Worm (Caenorhabditis elegans) whole organism, late embryonic: ENCODE data around the gene F49C12.4.
A peak's percentile ranks its signal among the peaks of the same experiment; 100 is the strongest.

Experiments
- F13H6.1 ChIP-seq: sonication (generic microtip); optimal IDR thresholded peaks from 2 replicates; lab custom pipeline; 2016; ENCODE audit warnings: missing genetic modification characterization, missing compliant biosample characterization
- K02D7.2 ChIP-seq: sonication (generic microtip); optimal IDR thresholded peaks from 2 replicates; lab custom pipeline; 2017; ENCODE audit warnings: mild to moderate bottlenecking, missing genetic modification characterization, missing compliant biosample characterization
- K09A11.1 ChIP-seq: sonication (generic microtip); optimal IDR thresholded peaks from 2 replicates; lab custom pipeline; 2017; ENCODE audit warnings: antibody characterized with exemption, mild to moderate bottlenecking, missing genetic modification characterization, missing compliant biosample characterization; ENCODE audit not compliant: insufficient read depth
- Y22D7AL.16 ChIP-seq: sonication (generic microtip); optimal IDR thresholded peaks from 2 replicates; lab custom pipeline; 2016; ENCODE audit warnings: missing genetic modification characterization, missing compliant biosample characterization
- ceh-14 ChIP-seq: sonication (generic microtip); optimal IDR thresholded peaks from 2 replicates; lab custom pipeline; 2016; ENCODE audit warnings: missing genotype, missing genetic modification characterization, missing compliant biosample characterization
- ceh-18 ChIP-seq: sonication (generic microtip); optimal IDR thresholded peaks from 2 replicates; lab custom pipeline; 2016; ENCODE audit warnings: missing genetic modification characterization, missing compliant biosample characterization
- ceh-19 ChIP-seq: fragments of 200-800 bp; sonication (Bioruptor generic); optimal IDR thresholded peaks from 2 replicates; lab custom pipeline; 2018; ENCODE audit warnings: mild to moderate bottlenecking, missing genetic modification characterization, missing compliant biosample characterization
- ceh-2 ChIP-seq: sonication (generic microtip); optimal IDR thresholded peaks from 2 replicates; lab custom pipeline; 2016; ENCODE audit warnings: missing genotype, missing genetic modification characterization, missing compliant biosample characterization
- ceh-22 ChIP-seq: sonication (generic microtip); optimal IDR thresholded peaks from 2 replicates; lab custom pipeline; 2017; ENCODE audit warnings: missing biosample characterization, missing genetic modification characterization
- ceh-24 ChIP-seq: sonication (generic microtip); optimal IDR thresholded peaks from 2 replicates; lab custom pipeline; 2016; ENCODE audit warnings: mild to moderate bottlenecking, missing genetic modification characterization, missing compliant biosample characterization
- ceh-31 ChIP-seq: sonication (generic microtip); optimal IDR thresholded peaks from 2 replicates; lab custom pipeline; 2016; ENCODE audit warnings: missing genetic modification characterization, missing compliant biosample characterization
- ceh-34 ChIP-seq: sonication (generic microtip); optimal IDR thresholded peaks from 2 replicates; lab custom pipeline; 2016; ENCODE audit warnings: mild to moderate bottlenecking, missing genetic modification characterization, missing compliant biosample characterization
- che-1 ChIP-seq: sonication (generic microtip); optimal IDR thresholded peaks from 2 replicates; lab custom pipeline; 2016; ENCODE audit warnings: mild to moderate bottlenecking, missing genetic modification characterization, missing compliant biosample characterization
- dve-1 ChIP-seq: sonication (generic microtip); optimal IDR thresholded peaks from 2 replicates; lab custom pipeline; 2017; ENCODE audit warnings: antibody characterized with exemption, mild to moderate bottlenecking, missing genetic modification characterization, missing compliant biosample characterization
- elt-2 ChIP-seq: sonication (generic microtip); optimal IDR thresholded peaks from 2 replicates; lab custom pipeline; 2016; ENCODE audit warnings: missing genetic modification reagents, missing genetic modification characterization, missing compliant biosample characterization
- elt-4 ChIP-seq: sonication (generic microtip); optimal IDR thresholded peaks from 2 replicates; lab custom pipeline; 2016; ENCODE audit warnings: missing genetic modification characterization, missing compliant biosample characterization
- eyg-1 ChIP-seq: sonication (generic microtip); optimal IDR thresholded peaks from 2 replicates; lab custom pipeline; 2016; ENCODE audit warnings: missing genotype, missing genetic modification characterization, missing compliant biosample characterization
- fkh-6 ChIP-seq: sonication (generic microtip); optimal IDR thresholded peaks from 2 replicates; lab custom pipeline; 2016; ENCODE audit warnings: missing genetic modification characterization, missing compliant biosample characterization
- hlh-6 ChIP-seq: sonication (generic microtip); optimal IDR thresholded peaks from 2 replicates; lab custom pipeline; 2016; ENCODE audit warnings: missing genotype, missing genetic modification characterization, missing compliant biosample characterization
- hlh-8 ChIP-seq: sonication (generic microtip); optimal IDR thresholded peaks from 2 replicates; lab custom pipeline; 2016; ENCODE audit warnings: missing genotype, missing genetic modification characterization, missing compliant biosample characterization
- lim-6 ChIP-seq: sonication (generic microtip); optimal IDR thresholded peaks from 2 replicates; lab custom pipeline; 2016; ENCODE audit warnings: missing genetic modification characterization, missing compliant biosample characterization
- mec-3 ChIP-seq: sonication (generic microtip); optimal IDR thresholded peaks from 2 replicates; lab custom pipeline; 2016; ENCODE audit warnings: borderline replicate concordance, missing genetic modification characterization, missing compliant biosample characterization
- nfya-1 ChIP-seq: sonication (generic microtip); optimal IDR thresholded peaks from 2 replicates; lab custom pipeline; 2017; ENCODE audit warnings: missing genetic modification characterization, mild to moderate bottlenecking, missing compliant biosample characterization, antibody characterized with exemption, moderate library complexity
- nhr-11 ChIP-seq: fragments of 150-350 bp; optimal IDR thresholded peaks from 2 replicates; lab custom pipeline; 2014; ENCODE audit warnings: missing biosample characterization, missing genetic modification characterization
- odd-2 ChIP-seq: sonication (generic microtip); optimal IDR thresholded peaks from 2 replicates; lab custom pipeline; 2017; ENCODE audit warnings: antibody characterized with exemption, mild to moderate bottlenecking, missing genetic modification characterization, missing compliant biosample characterization
- pat-9 ChIP-seq: fragments of 200-800 bp; sonication (Bioruptor generic); optimal IDR thresholded peaks from 2 replicates; lab custom pipeline; 2018; ENCODE audit warnings: mild to moderate bottlenecking, missing genetic modification characterization, moderate library complexity, missing compliant biosample characterization
- pha-2 ChIP-seq: sonication (generic microtip); optimal IDR thresholded peaks from 2 replicates; lab custom pipeline; 2017; ENCODE audit warnings: mild to moderate bottlenecking, missing genetic modification characterization, missing compliant biosample characterization
- pha-4 ChIP-seq: fragments of 150-350 bp; optimal IDR thresholded peaks from 2 replicates; lab custom pipeline; 2018; ENCODE audit warnings: missing biosample characterization, missing genetic modification reagents, missing genetic modification characterization
- pqm-1 ChIP-seq: sonication (generic microtip); optimal IDR thresholded peaks from 2 replicates; lab custom pipeline; 2016; ENCODE audit warnings: missing genetic modification characterization, missing compliant biosample characterization
- ref-2 ChIP-seq: sonication (generic microtip); optimal IDR thresholded peaks from 2 replicates; lab custom pipeline; 2016; ENCODE audit warnings: missing genetic modification characterization, missing compliant biosample characterization
- sdc-2 ChIP-seq: sonication (generic microtip); optimal IDR thresholded peaks from 2 replicates; lab custom pipeline; 2016; ENCODE audit warnings: missing genotype, missing genetic modification characterization, missing compliant biosample characterization
- sox-4 ChIP-seq: sonication (generic microtip); optimal IDR thresholded peaks from 2 replicates; lab custom pipeline; 2017; ENCODE audit warnings: mild to moderate bottlenecking, missing genetic modification characterization, inconsistent platforms, missing compliant biosample characterization
- syd-9 ChIP-seq: sonication (generic microtip); optimal IDR thresholded peaks from 2 replicates; lab custom pipeline; 2016; ENCODE audit warnings: mild to moderate bottlenecking, missing genetic modification characterization, moderate library complexity, missing compliant biosample characterization
- tbx-2 ChIP-seq: sonication (generic microtip); optimal IDR thresholded peaks from 2 replicates; lab custom pipeline; 2016; ENCODE audit warnings: missing genetic modification characterization, missing compliant biosample characterization
- tbx-7 ChIP-seq: sonication (generic microtip); optimal IDR thresholded peaks from 2 replicates; lab custom pipeline; 2016; ENCODE audit warnings: missing genotype, missing genetic modification characterization, missing compliant biosample characterization
- unc-3 ChIP-seq, 2 experiments: fragments of 200-800 bp in 1 of 2; sonication (Bioruptor generic) in 1 of 2; sonication (generic microtip) in 1 of 2; conservative IDR thresholded peaks in 1 of 2; optimal IDR thresholded peaks in 1 of 2; 2 replicates each; pipeline versions ENCODE4 v1.3.6 to Lab custom; 2016 to 2022; ENCODE audit warnings: missing compliant biosample characterization in 2 of 2, missing genetic modification characterization in 2 of 2, missing genetic modification reagents in 1 of 2
- unc-55 ChIP-seq: sonication (generic microtip); optimal IDR thresholded peaks from 2 replicates; lab custom pipeline; 2017; ENCODE audit warnings: missing biosample characterization, missing genetic modification reagents, missing genetic modification characterization
- unc-86 ChIP-seq: sonication (generic microtip); optimal IDR thresholded peaks from 2 replicates; lab custom pipeline; 2016; ENCODE audit warnings: missing genetic modification characterization, missing compliant biosample characterization
- zip-5 ChIP-seq: sonication (generic microtip); optimal IDR thresholded peaks from 2 replicates; lab custom pipeline; 2016; ENCODE audit warnings: missing genetic modification characterization, missing compliant biosample characterization

F49C12.4 gene

DNA sequence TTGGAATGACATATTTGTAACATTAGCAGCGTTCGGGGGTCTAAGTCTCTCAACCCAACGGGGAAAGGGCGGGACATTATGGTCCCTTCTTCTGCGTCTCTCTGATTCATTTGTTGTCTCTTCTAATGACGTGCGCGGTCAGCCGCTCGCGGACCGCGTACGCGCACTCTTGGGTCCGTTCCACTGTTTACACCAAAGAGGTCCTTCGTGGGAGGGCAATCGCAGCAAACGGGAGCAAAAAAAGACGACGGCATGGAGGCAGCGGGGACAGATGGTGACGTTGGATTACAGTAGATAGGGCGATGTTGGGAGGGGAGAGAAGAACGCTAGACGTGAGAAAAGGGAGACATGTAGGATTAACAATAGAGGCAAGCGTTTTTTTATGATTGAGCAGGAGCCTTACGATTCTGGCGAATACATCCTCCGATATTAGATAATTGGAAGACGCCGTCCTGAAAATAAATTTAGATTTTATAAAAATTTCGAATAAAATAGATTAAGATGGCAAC, 40.0 kb downstream of the F49C12.4 start, which contains the start of gene flh-1:
flh-1 (minus strand) TSS at position 459 of the 509 bp plus-strand sequence.
- TF ChIP-seq ceh-31: peak; percentile 37
- peak; percentile 21 for TF ChIP-seq hlh-6
- TF ChIP-seq ref-2 (tag; lab: Kevin White, UChicago): peak; percentile 47
- TF ChIP-seq ceh-22: no peak
- no peak for TF ChIP-seq pat-9 (tag; lab: Kevin White, UChicago)
- TF ChIP-seq mec-3: no peak
- TF ChIP-seq eyg-1: no peak
- TF ChIP-seq ceh-34 (tag; lab: Kevin White, UChicago): peak; percentile 28
- no peak for TF ChIP-seq odd-2 (tag; lab: Kevin White, UChicago)
- TF ChIP-seq sdc-2 (tag; lab: Kevin White, UChicago): peak; percentile 58
- peak; percentile 30 for TF ChIP-seq ceh-2
- TF ChIP-seq nfya-1 (tag; lab: Kevin White, UChicago): peak; percentile 31
- TF ChIP-seq hlh-8: no peak
- no peak for TF ChIP-seq pha-4
- peak; percentile 58 for TF ChIP-seq tbx-2 (tag; lab: Kevin White, UChicago)
- no peak for TF ChIP-seq zip-5 (tag; lab: Kevin White, UChicago)
- peak; percentile 12 for TF ChIP-seq unc-55 (GFP tag; lab: Kevin White, UChicago)
- no peak for TF ChIP-seq ceh-18 (tag; lab: Kevin White, UChicago)

- TF ChIP-seq dve-1 (no peak), tbx-7 (tag; lab: Kevin White, UChicago) (no peak), ceh-22 (no peak), syd-9 (tag; lab: Kevin White, UChicago) (no peak), tbx-2 (tag; lab: Kevin White, UChicago) (no peak), fkh-6 (no peak), lim-6 (tag; lab: Kevin White, UChicago) (no peak), ceh-14 (no peak), mec-3 (no peak), hlh-8 (no peak), ceh-31 (no peak), ceh-18 (tag; lab: Kevin White, UChicago) (no peak), unc-55 (GFP tag; lab: Kevin White, UChicago) (no peak)
Observed at ce11 chrIV:9262295-9262694, 41.6 kb downstream of the F49C12.4 start.

- TF ChIP-seq mec-3 (no peak), nhr-11 (no peak), pqm-1 (tag; lab: Kevin White, UChicago) (no peak), Y22D7AL.16 (tag; lab: Kevin White, UChicago) (no peak), K02D7.2 (no peak), unc-55 (GFP tag; lab: Kevin White, UChicago) (no peak), F13H6.1 (tag; lab: Kevin White, UChicago) (no peak), sox-4 (tag; lab: Kevin White, UChicago) (no peak), K09A11.1 (tag; lab: Kevin White, UChicago) (no peak), elt-2 (tag; lab: Kevin White, UChicago) (no peak), unc-86 (no peak), ceh-34 (tag; lab: Kevin White, UChicago) (no peak), dve-1 (no peak), che-1 (tag; lab: Kevin White, UChicago) (no peak)
- TF ChIP-seq, all 69 proteins: peak for 0
Observed at ce11 chrIV:9261687-9262086, 42.2 kb downstream of the F49C12.4 start, which contains the start of gene col-120. Gene col-120 (minus strand): TSS chrIV:9261787.

ce11 chrIV:9260826-9261225, 43.1 kb downstream of the F49C12.4 start:
- TF ChIP-seq pha-2 (tag; lab: Kevin White, UChicago) (no peak), nfya-1 (tag; lab: Kevin White, UChicago) (no peak), lim-6 (tag; lab: Kevin White, UChicago) (no peak), fkh-6 (no peak), mec-3 (peak; percentile 27), che-1 (tag; lab: Kevin White, UChicago) (no peak), ref-2 (tag; lab: Kevin White, UChicago) (no peak), ceh-24 (tag; lab: Kevin White, UChicago) (no peak), unc-3 (GFP tag; conservative IDR thresholded peaks at IDR 0.05; lab: Robert Waterston, UW) (no peak), unc-3 (tag; optimal IDR thresholded peaks at IDR 0.05; lab: Kevin White, UChicago) (no peak), ceh-19 (GFP tag; lab: Kevin White, UChicago) (no peak), elt-4 (tag; lab: Kevin White, UChicago) (peak; percentile 86)
